Fruit fly (Drosophila melanogaster) whole organism, pupa: Measurements from ENCODE around the gene Ids.

Experiments
- CG10348 ChIP-seq: fragments of 200-800 bp; sonication (Bioruptor generic); IDR thresholded peaks from 2 replicates; pipeline ENCODE4 v1.3.6; 2022; ENCODE audit warnings: missing biosample characterization, missing genetic modification characterization
- CG12605 ChIP-seq: fragments of 200-800 bp; sonication (Bioruptor generic); IDR thresholded peaks from 2 replicates; pipeline ENCODE4 v1.3.6; 2022; ENCODE audit warnings: missing biosample characterization, missing genetic modification characterization
- CG13204 ChIP-seq: fragments of 200-800 bp; sonication (Bioruptor generic); optimal IDR thresholded peaks from 2 replicates; lab custom pipeline; 2018; ENCODE audit warnings: missing biosample characterization, mild to moderate bottlenecking, missing genetic modification characterization, moderate library complexity
- CG14655 ChIP-seq: fragments of 200-800 bp; sonication (Bioruptor generic); optimal IDR thresholded peaks from 3 replicates; lab custom pipeline; 2017; ENCODE audit warnings: mild to moderate bottlenecking, missing biosample characterization, missing genetic modification reagents, missing genetic modification characterization
- CG15710 ChIP-seq: fragments of 200-800 bp; sonication (Bioruptor generic); optimal IDR thresholded peaks from 2 replicates; lab custom pipeline; 2018; ENCODE audit warnings: missing biosample characterization, mild to moderate bottlenecking, missing genetic modification characterization, moderate library complexity
- CG17806 ChIP-seq: fragments of 200-800 bp; sonication (Bioruptor generic); optimal IDR thresholded peaks from 2 replicates; lab custom pipeline; 2018; ENCODE audit warnings: missing biosample characterization, mild to moderate bottlenecking, missing genetic modification characterization, moderate library complexity
- CG32121 ChIP-seq: fragments of 200-800 bp; sonication (Bioruptor generic); IDR thresholded peaks from 2 replicates; pipeline ENCODE4 v1.3.6; 2022; ENCODE audit warnings: missing biosample characterization, missing genetic modification characterization
- CG34367 ChIP-seq: fragments of 200-800 bp; sonication (Bioruptor generic); optimal IDR thresholded peaks from 2 replicates; lab custom pipeline; 2018; ENCODE audit warnings: missing biosample characterization, mild to moderate bottlenecking, missing genetic modification characterization
- CG4496 ChIP-seq: fragments of 200-800 bp; sonication (Bioruptor generic); IDR thresholded peaks from 3 replicates; pipeline ENCODE4 v1.3.6; 2022; ENCODE audit warnings: missing biosample characterization, missing genetic modification characterization
- CG8159 ChIP-seq: fragments of 200-800 bp; sonication (Bioruptor generic); optimal IDR thresholded peaks from 3 replicates; lab custom pipeline; 2018; ENCODE audit warnings: missing biosample characterization, mild to moderate bottlenecking, missing genetic modification characterization, moderate library complexity
- CG8301 ChIP-seq: fragments of 200-800 bp; sonication (Bioruptor generic); optimal IDR thresholded peaks from 2 replicates; lab custom pipeline; 2018; ENCODE audit warnings: missing biosample characterization, mild to moderate bottlenecking, missing genetic modification characterization
- CG9948 ChIP-seq: fragments of 200-800 bp; sonication (Bioruptor generic); optimal IDR thresholded peaks from 2 replicates; lab custom pipeline; 2018; ENCODE audit warnings: missing biosample characterization, mild to moderate bottlenecking, missing genetic modification characterization, moderate library complexity
- D1 ChIP-seq: fragments of 200-800 bp; sonication (Bioruptor generic); optimal IDR thresholded peaks from 2 replicates; lab custom pipeline; 2018; ENCODE audit warnings: missing biosample characterization, mild to moderate bottlenecking, missing genetic modification characterization, moderate library complexity
- EcR ChIP-seq: fragments of 200-800 bp; sonication (Bioruptor generic); optimal IDR thresholded peaks from 3 replicates; lab custom pipeline; 2019; ENCODE audit warnings: missing biosample characterization, missing genetic modification characterization, mild to moderate bottlenecking, moderate library complexity, missing genetic modification reagents
- Ets98B ChIP-seq: fragments of 200-800 bp; sonication (Bioruptor generic); IDR thresholded peaks from 2 replicates; pipeline ENCODE4 v1.3.6; 2022; ENCODE audit warnings: missing biosample characterization, missing genetic modification characterization
- Pif1A ChIP-seq: fragments of 200-800 bp; sonication (Bioruptor generic); optimal IDR thresholded peaks from 3 replicates; lab custom pipeline; 2016; ENCODE audit warnings: missing biosample characterization, missing genetic modification characterization
- Pif1B ChIP-seq: fragments of 200-800 bp; sonication (Bioruptor generic); optimal IDR thresholded peaks from 3 replicates; lab custom pipeline; 2016; ENCODE audit warnings: missing biosample characterization, missing genetic modification characterization
- Snoo ChIP-seq: fragments of 200-800 bp; sonication (Bioruptor generic); optimal IDR thresholded peaks from 3 replicates; lab custom pipeline; 2017; ENCODE audit warnings: missing biosample characterization, mild to moderate bottlenecking, missing genetic modification characterization, inconsistent platforms
- fd96Ca ChIP-seq: fragments of 200-800 bp; sonication (Bioruptor generic); IDR thresholded peaks from 3 replicates; pipeline ENCODE4 v1.3.6; 2022; ENCODE audit warnings: missing biosample characterization, missing genetic modification characterization
- gl ChIP-seq: fragments of 200-800 bp; sonication (Bioruptor generic); optimal IDR thresholded peaks from 2 replicates; lab custom pipeline; 2018; ENCODE audit warnings: missing biosample characterization, mild to moderate bottlenecking, missing genetic modification characterization
- rn ChIP-seq: fragments of 200-800 bp; sonication (Bioruptor generic); IDR thresholded peaks from 2 replicates; pipeline ENCODE4 v1.3.6; 2022; ENCODE audit warnings: missing biosample characterization, missing genetic modification characterization

Gene Ids

DNA sequence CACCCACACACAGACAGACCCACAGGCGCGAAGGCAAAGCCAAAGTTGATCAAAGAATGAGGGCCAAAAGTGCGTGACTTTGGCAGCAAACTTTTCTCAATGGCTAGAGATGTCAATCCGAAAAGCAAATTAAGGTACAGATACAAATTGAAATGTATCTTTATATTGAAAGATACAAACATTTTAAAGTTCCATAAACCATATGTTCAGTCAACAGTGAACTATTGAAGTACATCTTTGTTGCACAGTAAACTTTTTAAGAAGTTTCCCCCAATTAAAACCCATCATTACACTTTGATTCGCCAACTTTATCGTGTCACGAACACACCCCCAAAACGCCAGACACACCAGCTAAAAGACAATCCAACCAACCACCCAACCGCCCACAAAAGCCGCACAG, 33.6 kb downstream of the Ids start:
- TF ChIP-seq gl (tag; lab: Kevin White, UChicago) (no peak), Snoo (tag; lab: Kevin White, UChicago) (no peak), CG34367 (no peak), Ets98B (no peak), CG32121 (GFP tag; lab: Robert Waterston, UW) (no peak), D1 (tag; lab: Kevin White, UChicago) (no peak), EcR (no peak), CG17806 (no peak), fd96Ca (no peak), CG10348 (no peak), CG12605 (GFP tag; lab: Robert Waterston, UW) (no peak), CG14655 (no peak), CG8159 (tag; lab: Kevin White, UChicago) (no peak), CG15710 (tag; lab: Kevin White, UChicago) (no peak), Pif1A (GFP tag; lab: Kevin White, UChicago) (no peak), Pif1B (no peak)

DNA sequence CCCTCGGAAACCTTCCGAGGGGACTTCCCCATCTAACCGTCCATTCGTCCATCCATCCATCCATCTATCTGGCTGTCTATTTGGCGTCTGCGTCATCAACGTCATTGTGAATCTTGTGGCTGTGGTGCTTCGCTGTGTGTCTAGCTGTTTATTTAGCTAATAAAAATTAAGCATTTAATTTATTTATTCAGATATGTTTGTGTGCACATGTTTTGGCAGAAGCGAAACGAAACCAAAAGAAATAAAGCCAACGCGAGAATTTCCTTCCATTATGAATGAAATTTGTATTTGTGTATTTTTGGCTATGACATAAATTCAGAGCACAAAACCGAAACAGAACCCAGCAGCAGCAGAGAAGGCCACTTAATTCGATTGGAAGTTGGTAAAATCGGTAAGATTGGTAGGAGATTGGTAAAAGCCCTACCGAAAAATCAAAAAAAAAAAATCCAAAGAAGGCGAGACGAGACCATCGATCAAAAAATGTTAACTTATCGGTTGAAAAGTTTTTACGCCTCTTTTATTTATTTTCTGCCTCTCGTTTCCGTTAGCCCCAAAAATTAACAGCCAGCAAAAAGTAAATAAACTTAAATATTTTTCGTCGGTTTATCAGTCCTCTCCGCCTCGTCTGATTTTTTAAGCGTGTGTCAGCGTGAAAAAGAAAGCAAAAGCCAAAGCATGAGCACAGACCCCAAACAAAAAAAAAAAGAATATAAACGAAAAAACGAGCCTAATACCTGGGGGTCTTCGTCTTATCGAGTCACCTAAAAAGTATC, 36.9 kb downstream of the Ids start:
- no peak for TF ChIP-seq CG4496 (GFP tag; lab: Robert Waterston, UW)
- no peak for TF ChIP-seq rn (GFP tag; lab: Robert Waterston, UW)
- no peak for TF ChIP-seq CG17806
- no peak for TF ChIP-seq gl (tag; lab: Kevin White, UChicago)
- no peak for TF ChIP-seq CG13204 (GFP tag; lab: Kevin White, UChicago)
- no peak for TF ChIP-seq CG12605 (GFP tag; lab: Robert Waterston, UW)
- no peak for TF ChIP-seq CG14655
- no peak for TF ChIP-seq CG9948 (tag; lab: Kevin White, UChicago)
- no peak for TF ChIP-seq Pif1A (GFP tag; lab: Kevin White, UChicago)
- TF ChIP-seq Snoo (tag; lab: Kevin White, UChicago), result no peak
- no peak for TF ChIP-seq fd96Ca
- no peak for TF ChIP-seq Pif1B
- no peak for TF ChIP-seq D1 (tag; lab: Kevin White, UChicago)
- no peak for TF ChIP-seq CG10348
- TF ChIP-seq CG32121 (GFP tag; lab: Robert Waterston, UW), result no peak
- no peak for TF ChIP-seq CG8301 (tag; lab: Kevin White, UChicago)
- TF ChIP-seq EcR, result no peak
- no peak for TF ChIP-seq CG8159 (tag; lab: Kevin White, UChicago)
- TF ChIP-seq CG15710 (tag; lab: Kevin White, UChicago), result no peak

DNA sequence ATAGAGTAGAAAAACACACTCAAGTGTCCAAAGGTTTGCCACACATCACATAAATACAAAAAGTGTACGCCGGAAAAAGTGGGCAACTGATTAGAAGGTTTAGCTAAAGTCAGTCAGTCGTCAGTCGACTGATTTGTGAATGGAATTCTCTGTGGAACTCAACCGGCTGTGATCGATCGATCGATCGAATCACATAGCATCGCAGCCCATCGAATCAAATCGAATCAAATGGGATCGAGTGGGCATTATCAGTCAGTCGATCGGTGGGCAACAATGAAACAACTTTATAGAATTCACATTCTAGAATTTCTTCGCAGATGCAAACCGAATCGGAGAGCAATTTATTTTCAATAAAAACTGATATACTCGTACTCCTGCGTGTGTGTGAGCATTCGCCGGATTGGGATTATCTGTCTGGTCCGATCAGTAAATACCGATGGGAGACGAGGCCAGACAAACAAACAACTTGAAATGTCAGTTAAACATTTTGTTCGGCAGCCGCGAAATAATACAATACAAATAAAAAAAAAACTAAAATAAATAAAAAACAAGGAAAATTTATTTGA, 37.6 kb downstream of the Ids start:
- TF ChIP-seq CG8159 (tag; lab: Kevin White, UChicago) (no peak), D1 (tag; lab: Kevin White, UChicago) (no peak), CG32121 (GFP tag; lab: Robert Waterston, UW) (no peak), CG4496 (GFP tag; lab: Robert Waterston, UW) (no peak), gl (tag; lab: Kevin White, UChicago) (no peak), CG34367 (no peak), CG12605 (GFP tag; lab: Robert Waterston, UW) (no peak), CG14655 (no peak), CG13204 (GFP tag; lab: Kevin White, UChicago) (no peak), Snoo (tag; lab: Kevin White, UChicago) (no peak), CG8301 (tag; lab: Kevin White, UChicago) (no peak), CG17806 (no peak), CG10348 (no peak), Ets98B (no peak), Pif1A (GFP tag; lab: Kevin White, UChicago) (no peak), rn (GFP tag; lab: Robert Waterston, UW) (no peak), CG15710 (tag; lab: Kevin White, UChicago) (no peak), fd96Ca (no peak), Pif1B (no peak)

DNA sequence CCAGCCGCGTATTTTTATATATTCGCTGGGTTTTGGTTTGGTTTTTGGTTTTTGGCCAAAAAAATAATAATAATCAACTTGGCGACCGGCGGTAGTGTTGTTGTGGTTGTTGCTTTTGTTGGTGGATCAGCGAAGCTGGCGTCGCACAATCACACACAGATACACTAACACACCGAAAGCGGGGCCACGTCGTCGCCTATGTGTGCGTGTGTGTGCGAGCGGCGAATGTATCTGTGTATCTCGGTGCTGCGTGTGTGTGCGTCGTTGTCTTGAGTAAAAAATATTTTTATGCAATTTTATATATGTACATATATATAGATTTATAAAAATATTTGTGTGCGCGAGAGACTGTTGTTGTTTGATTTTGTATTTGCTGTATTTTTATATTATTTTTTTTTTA, 39.1 kb downstream of the Ids start:
- TF ChIP-seq CG4496 (GFP tag; lab: Robert Waterston, UW) (peak; percentile 25; the same call in 1 of the 3 replicates), CG32121 (GFP tag; lab: Robert Waterston, UW) (peak; percentile 42; the same call in 1 of the 2 replicates), CG14655 (peak; percentile 14), CG17806 (no peak), EcR (peak; percentile 28), rn (GFP tag; lab: Robert Waterston, UW) (no peak), Ets98B (peak; percentile 41; the same call in 1 of the 2 replicates)
- TF ChIP-seq, all 21 proteins: peak for 5

DNA sequence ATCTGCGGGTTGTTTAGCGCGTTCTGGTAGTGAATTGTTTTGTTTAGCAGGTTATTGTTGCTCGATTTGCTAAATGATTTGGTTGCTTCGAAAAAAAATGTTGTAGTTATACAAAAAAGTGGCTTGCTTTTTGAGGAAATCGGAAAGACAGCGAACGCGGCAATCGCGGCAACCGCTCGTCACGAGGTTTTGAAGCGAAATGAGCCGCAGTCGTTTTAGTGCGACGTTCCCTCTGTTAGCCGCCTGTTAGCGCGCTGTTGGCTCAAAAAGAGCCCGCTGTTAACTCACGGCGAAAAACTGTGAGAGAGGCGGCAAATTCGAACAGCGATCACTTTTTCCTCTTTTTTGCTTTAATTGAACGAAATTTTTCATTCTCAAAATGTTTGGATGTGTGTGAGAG, 39.7 kb downstream of the Ids start:
- TF ChIP-seq CG32121 (GFP tag; lab: Robert Waterston, UW), result 0 out of 2 replicates have a peak, but pooled peaks have one; percentile 22
- no peak for TF ChIP-seq CG13204 (GFP tag; lab: Kevin White, UChicago)
- no peak for TF ChIP-seq CG10348
- TF ChIP-seq EcR, result no peak
- TF ChIP-seq Pif1A (GFP tag; lab: Kevin White, UChicago), result no peak
- TF ChIP-seq CG14655, result no peak
- no peak for TF ChIP-seq CG15710 (tag; lab: Kevin White, UChicago)
- peak; percentile 5 for TF ChIP-seq CG8159 (tag; lab: Kevin White, UChicago)
- no peak for TF ChIP-seq CG17806
- TF ChIP-seq fd96Ca, result no peak
- TF ChIP-seq Ets98B, result peak; percentile 14; the same call in 1 of the 2 replicates
- no peak for TF ChIP-seq Snoo (tag; lab: Kevin White, UChicago)
- TF ChIP-seq D1 (tag; lab: Kevin White, UChicago), result peak; percentile 15
- TF ChIP-seq gl (tag; lab: Kevin White, UChicago), result no peak
- TF ChIP-seq CG12605 (GFP tag; lab: Robert Waterston, UW), result peak; percentile 42; the same call in 1 of the 2 replicates
- TF ChIP-seq rn (GFP tag; lab: Robert Waterston, UW), result no peak
- peak; percentile 54; the same call in 1 of the 3 replicates for TF ChIP-seq CG4496 (GFP tag; lab: Robert Waterston, UW)
- TF ChIP-seq Pif1B, result no peak
- no peak for TF ChIP-seq CG9948 (tag; lab: Kevin White, UChicago)
- no peak for TF ChIP-seq CG34367
- TF ChIP-seq CG8301 (tag; lab: Kevin White, UChicago), result no peak
